Worm (Caenorhabditis elegans): ENCODE results near the gene clpf-1.
A peak's percentile ranks its signal among the peaks of the same experiment; 100 is the strongest.

clpf-1 gene

DNA sequence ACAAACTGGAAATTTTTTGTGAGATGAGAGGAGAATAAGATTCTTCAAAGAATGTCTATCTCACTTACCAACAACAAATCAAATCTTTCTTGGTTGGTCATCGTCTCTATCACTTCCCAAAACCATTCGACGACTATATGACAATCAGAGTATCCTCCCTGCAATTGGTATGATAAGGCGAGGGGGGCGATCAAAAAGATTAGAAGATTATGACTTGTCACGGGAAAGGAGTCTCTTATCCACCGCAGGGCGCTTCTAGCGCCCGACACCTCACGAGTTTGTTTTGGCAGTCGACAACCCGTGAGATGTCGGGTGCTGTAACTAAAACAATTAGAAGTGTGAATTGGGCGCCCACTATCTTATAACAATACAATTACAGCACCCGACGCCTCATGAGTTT lies 19.8 kb upstream of the clpf-1 start:
- TF ChIP-seq ref-1 (GFP tag; conservative IDR thresholded peaks at IDR 0.05): no peak
- no peak for TF ChIP-seq ztf-23 (GFP tag; IDR thresholded peaks at IDR 0.05)
- no peak for TF ChIP-seq tab-1 (GFP tag; IDR thresholded peaks at IDR 0.05)

DNA sequence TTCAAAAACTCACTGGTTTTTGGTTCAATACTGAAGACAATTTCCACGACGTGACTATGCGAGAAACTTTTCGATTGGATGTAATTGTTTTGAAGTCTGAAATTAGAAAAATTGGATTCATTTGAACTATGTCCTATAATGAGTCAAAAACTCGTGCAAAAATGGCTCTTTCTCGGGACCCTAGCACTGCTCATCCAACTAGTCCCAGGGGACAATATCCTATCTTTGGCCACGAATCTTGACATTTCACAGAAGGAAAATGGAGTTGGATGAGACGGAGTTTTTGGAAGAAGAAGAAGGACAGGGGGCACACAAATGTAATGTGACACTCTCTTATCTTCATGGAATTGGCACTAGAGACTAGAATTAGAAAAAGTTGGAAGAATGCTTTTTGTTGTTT lies 15.7 kb upstream of the clpf-1 start:
- TF ChIP-seq T22C8.4 (GFP tag; IDR thresholded peaks at IDR 0.05) (no peak), med-1 (GFP tag; optimal IDR thresholded peaks at IDR 0.05; ENCODE audit: insufficient read depth) (no peak), cog-1 (tag; optimal IDR thresholded peaks at IDR 0.05) (no peak), klf-2 (GFP tag; conservative IDR thresholded peaks at IDR 0.05) (no peak), ztf-29 (GFP tag; IDR thresholded peaks at IDR 0.05) (no peak)

DNA sequence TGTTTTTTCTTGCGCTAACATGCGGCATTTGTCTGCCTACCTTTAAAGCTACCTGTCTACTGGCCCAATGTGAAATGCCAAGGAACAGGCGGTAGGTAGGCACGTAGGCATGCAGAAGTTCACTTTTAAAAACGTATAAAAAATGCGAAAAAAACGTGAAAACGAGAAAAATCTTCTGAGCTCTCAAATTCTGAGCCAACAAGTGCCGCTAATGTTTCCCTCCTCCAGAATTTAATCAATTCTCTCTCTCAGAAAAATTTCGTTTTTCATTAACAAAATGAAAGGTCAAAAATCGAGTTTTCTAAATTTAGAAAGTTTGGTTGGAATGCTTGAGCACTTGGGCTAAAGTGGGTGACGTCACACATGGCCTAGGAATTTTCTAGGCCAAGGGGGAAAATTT lies 15.1 kb upstream of the clpf-1 start:
- no peak for TF ChIP-seq ztf-23 (GFP tag; IDR thresholded peaks at IDR 0.05)
- no peak for TF ChIP-seq klf-2 (GFP tag; conservative IDR thresholded peaks at IDR 0.05)
- no peak for TF ChIP-seq flt-1 (GFP tag; IDR thresholded peaks at IDR 0.05)
- no peak for TF ChIP-seq cog-1 (tag; optimal IDR thresholded peaks at IDR 0.05)
- TF ChIP-seq ref-1 (GFP tag; conservative IDR thresholded peaks at IDR 0.05): no peak
- TF ChIP-seq T22C8.4 (GFP tag; IDR thresholded peaks at IDR 0.05): no peak
- no peak for TF ChIP-seq ztf-29 (GFP tag; IDR thresholded peaks at IDR 0.05)
- no peak for TF ChIP-seq med-1 (GFP tag; optimal IDR thresholded peaks at IDR 0.05; ENCODE audit: insufficient read depth)
- no peak for TF ChIP-seq tab-1 (GFP tag; IDR thresholded peaks at IDR 0.05)

DNA sequence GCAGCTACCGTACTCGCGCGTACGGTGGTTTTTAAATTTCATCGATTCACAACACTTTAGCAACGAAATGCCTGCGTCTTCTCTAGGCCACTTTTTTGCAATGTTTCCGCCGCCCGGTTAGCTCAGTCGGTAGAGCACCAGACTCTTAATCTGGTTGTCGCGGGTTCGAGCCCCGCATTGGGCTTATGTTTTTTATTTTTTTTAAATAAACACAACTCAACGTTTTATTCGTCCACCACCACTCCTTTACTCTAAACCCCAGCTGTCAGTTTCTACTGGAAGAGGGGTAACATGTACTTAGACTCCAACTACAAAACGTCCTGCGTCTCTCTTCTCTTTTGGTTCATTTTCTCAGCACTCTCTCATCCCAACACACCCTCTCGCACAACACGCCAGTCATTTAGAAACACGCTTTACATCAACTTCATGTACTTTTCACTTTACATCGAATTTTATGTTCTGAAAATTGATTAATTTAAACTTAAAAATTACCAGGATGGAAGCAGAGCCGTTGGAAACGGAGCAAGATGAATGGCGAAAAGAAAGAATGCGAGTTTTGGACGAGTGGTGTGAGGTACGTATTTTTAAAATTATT lies 8.0 kb upstream of the clpf-1 start, which contains the start of the genes elmd-1 and hecw-1:
Gene elmd-1, plus strand, starts transcription at position 494 of the 595 bp plus-strand sequence.
Gene hecw-1, minus strand, starts transcription at position 545 of the 595 bp plus-strand sequence.
- no peak for TF ChIP-seq T22C8.4 (GFP tag; IDR thresholded peaks at IDR 0.05)
- no peak for TF ChIP-seq cog-1 (tag; optimal IDR thresholded peaks at IDR 0.05)
- TF ChIP-seq med-1 (GFP tag; optimal IDR thresholded peaks at IDR 0.05; ENCODE audit: insufficient read depth): no peak
- TF ChIP-seq ztf-23 (GFP tag; IDR thresholded peaks at IDR 0.05): peak; percentile 68; the same call in 1 of the 2 replicates
- TF ChIP-seq klf-2 (GFP tag; conservative IDR thresholded peaks at IDR 0.05): no peak
- TF ChIP-seq ztf-29 (GFP tag; IDR thresholded peaks at IDR 0.05): peak; percentile 43; the same call in 1 of the 2 replicates
- peak; percentile 64; the same call in 1 of the 2 replicates for TF ChIP-seq tab-1 (GFP tag; IDR thresholded peaks at IDR 0.05)
- peak; percentile 44; the same call in 1 of the 2 replicates for TF ChIP-seq ref-1 (GFP tag; conservative IDR thresholded peaks at IDR 0.05)
- TF ChIP-seq flt-1 (GFP tag; IDR thresholded peaks at IDR 0.05): peak; percentile 74; the same call in 1 of the 2 replicates

- no peak for TF ChIP-seq T22C8.4 (GFP tag; IDR thresholded peaks at IDR 0.05)
- no peak for TF ChIP-seq ztf-23 (GFP tag; IDR thresholded peaks at IDR 0.05)
- TF ChIP-seq cog-1 (tag; optimal IDR thresholded peaks at IDR 0.05): no peak
- no peak for TF ChIP-seq ref-1 (GFP tag; conservative IDR thresholded peaks at IDR 0.05)
- TF ChIP-seq ztf-29 (GFP tag; IDR thresholded peaks at IDR 0.05): no peak
- no peak for TF ChIP-seq med-1 (GFP tag; optimal IDR thresholded peaks at IDR 0.05; ENCODE audit: insufficient read depth)
These were observed 7.4 kb upstream of the clpf-1 start for ce11 chrIII:3390144-3390543.

ce11 chrIII:3393687-3394086 lies 3.9 kb upstream of the clpf-1 start, which contains the start of gene mlc-4:
mlc-4 (minus strand) TSS chrIII:3393787.
- TF ChIP-seq cog-1 (tag; optimal IDR thresholded peaks at IDR 0.05) (no peak), ztf-29 (GFP tag; IDR thresholded peaks at IDR 0.05) (no peak), klf-2 (GFP tag; conservative IDR thresholded peaks at IDR 0.05) (no peak), tab-1 (GFP tag; IDR thresholded peaks at IDR 0.05) (no peak), ztf-23 (GFP tag; IDR thresholded peaks at IDR 0.05) (no peak), ref-1 (GFP tag; conservative IDR thresholded peaks at IDR 0.05) (no peak), T22C8.4 (GFP tag; IDR thresholded peaks at IDR 0.05) (no peak)

- TF ChIP-seq T22C8.4 (GFP tag; IDR thresholded peaks at IDR 0.05) (peak; percentile 52; the same call in 1 of the 2 replicates), cog-1 (tag; optimal IDR thresholded peaks at IDR 0.05) (no peak), flt-1 (GFP tag; IDR thresholded peaks at IDR 0.05) (no peak)
These were observed 2.4 kb upstream of the clpf-1 start for ce11 chrIII:3395112-3395511.

DNA sequence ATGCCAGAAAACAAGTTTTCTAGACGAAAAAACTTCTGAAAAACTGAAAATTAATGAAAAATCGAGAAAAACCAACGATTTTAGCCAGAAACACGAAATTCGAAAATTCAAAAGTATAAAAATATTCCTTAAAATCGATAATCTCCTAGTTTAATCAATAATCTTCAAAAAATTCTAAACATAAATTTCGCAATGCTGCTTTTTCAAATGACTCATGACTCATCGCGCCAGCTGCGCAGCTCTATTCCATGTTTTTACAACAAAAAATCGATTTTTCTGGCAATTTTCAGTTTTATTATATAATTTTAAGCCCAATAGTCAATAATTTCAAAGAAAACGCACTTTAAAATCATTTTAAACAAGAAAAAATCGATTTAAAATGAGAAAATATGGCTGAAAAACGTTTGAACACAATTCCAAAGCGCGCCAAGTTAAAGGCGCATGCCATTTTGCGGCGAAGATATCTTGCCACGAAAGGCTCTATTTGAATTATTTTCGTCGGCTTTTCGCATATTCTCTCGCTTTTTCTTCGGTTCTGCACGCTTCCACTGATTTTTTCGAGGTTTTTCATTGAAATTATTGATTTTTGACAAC lies 1.6 kb upstream of the clpf-1 start, which contains the start of gene cri-3:
Gene cri-3, plus strand, starts transcription at position 482 of the 594 bp plus-strand sequence.
- TF ChIP-seq ref-1 (GFP tag; conservative IDR thresholded peaks at IDR 0.05) (no peak), ztf-29 (GFP tag; IDR thresholded peaks at IDR 0.05) (no peak), T22C8.4 (GFP tag; IDR thresholded peaks at IDR 0.05) (no peak), med-1 (GFP tag; optimal IDR thresholded peaks at IDR 0.05; ENCODE audit: insufficient read depth) (no peak), klf-2 (GFP tag; conservative IDR thresholded peaks at IDR 0.05) (no peak), flt-1 (GFP tag; IDR thresholded peaks at IDR 0.05) (no peak), cog-1 (tag; optimal IDR thresholded peaks at IDR 0.05) (no peak), ztf-23 (GFP tag; IDR thresholded peaks at IDR 0.05) (no peak), tab-1 (GFP tag; IDR thresholded peaks at IDR 0.05) (no peak)

DNA sequence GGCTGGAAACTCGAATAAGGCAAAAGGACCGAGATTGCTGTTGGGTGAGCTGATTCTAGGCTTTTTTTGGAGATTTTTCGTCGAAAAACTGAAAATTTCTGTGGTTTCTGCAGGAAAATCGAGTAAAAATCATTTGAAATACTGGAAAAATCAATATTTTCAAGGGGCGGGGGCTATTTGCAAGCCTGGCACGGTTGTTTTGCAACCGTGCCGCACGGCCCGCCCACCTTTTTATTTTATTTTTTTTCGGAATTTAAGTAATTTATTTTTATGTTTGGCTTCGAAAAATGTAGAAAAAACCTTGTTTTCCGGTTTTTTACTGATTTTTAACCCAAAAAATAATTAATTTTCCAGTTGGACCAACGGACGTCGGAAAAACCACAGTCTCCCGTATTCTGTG lies 942 bp downstream of the clpf-1 start:
- TF ChIP-seq ref-1 (GFP tag; conservative IDR thresholded peaks at IDR 0.05): no peak
- 0 out of 2 replicates have a peak, but pooled peaks have one; percentile 31 for TF ChIP-seq T22C8.4 (GFP tag; IDR thresholded peaks at IDR 0.05)
- TF ChIP-seq med-1 (GFP tag; optimal IDR thresholded peaks at IDR 0.05; ENCODE audit: insufficient read depth): no peak
- no peak for TF ChIP-seq ztf-23 (GFP tag; IDR thresholded peaks at IDR 0.05)
- TF ChIP-seq tab-1 (GFP tag; IDR thresholded peaks at IDR 0.05): no peak

ce11 chrIII:3400444-3400843 lies 2.9 kb downstream of the clpf-1 start:
- TF ChIP-seq T22C8.4 (GFP tag; IDR thresholded peaks at IDR 0.05) (no peak), ref-1 (GFP tag; conservative IDR thresholded peaks at IDR 0.05) (no peak), ztf-29 (GFP tag; IDR thresholded peaks at IDR 0.05) (no peak), med-1 (GFP tag; optimal IDR thresholded peaks at IDR 0.05; ENCODE audit: insufficient read depth) (no peak), klf-2 (GFP tag; conservative IDR thresholded peaks at IDR 0.05) (no peak), cog-1 (tag; optimal IDR thresholded peaks at IDR 0.05) (no peak), ztf-23 (GFP tag; IDR thresholded peaks at IDR 0.05) (no peak)

Measured in whole organism, midembryonic.